Worm (Caenorhabditis elegans): ENCODE data around the gene tftc-5.

- TF ChIP-seq ama-1 (optimal IDR thresholded peaks at IDR 0.05), result no peak
- TF ChIP-seq ceh-36 (tag; optimal IDR thresholded peaks at IDR 0.05), result no peak
- TF ChIP-seq ets-7 (tag; optimal IDR thresholded peaks at IDR 0.05), result no peak
- no peak for TF ChIP-seq hnd-1 (tag; optimal IDR thresholded peaks at IDR 0.05)
- TF ChIP-seq hmg-4 (GFP tag; optimal IDR thresholded peaks at IDR 0.05), result no peak
- TF ChIP-seq aly-1 (tag; optimal IDR thresholded peaks at IDR 0.05), result no peak
- no peak for TF ChIP-seq F13C5.2 (tag; optimal IDR thresholded peaks at IDR 0.05)
- no peak for TF ChIP-seq tra-4 (tag; optimal IDR thresholded peaks at IDR 0.05)
- TF ChIP-seq tbx-11 (GFP tag; IDR thresholded peaks at IDR 0.05), result no peak
- no peak for TF ChIP-seq scrt-1 (GFP tag; IDR thresholded peaks at IDR 0.05)
- TF ChIP-seq B0310.2 (tag; optimal IDR thresholded peaks at IDR 0.05), result no peak
- no peak for TF ChIP-seq sea-1 (GFP tag; conservative IDR thresholded peaks at IDR 0.05)
- no peak for TF ChIP-seq hmbx-1 (tag; optimal IDR thresholded peaks at IDR 0.05)
These were observed 43.5 kb upstream of the tftc-5 start for ce11 chrIII:3978438-3978837.

All from whole organism, early embryonic.